Fruit fly (Drosophila melanogaster) S2 (cell line): ENCODE results near the gene CG1812.

Source experiments
- CG8478 ChIP-seq: fragments of >200 bp; optimal IDR thresholded peaks from 2 replicates; lab custom pipeline; 2018
- CTCF ChIP-seq, 2 experiments: fragments of >200 bp; optimal IDR thresholded peaks; 2 replicates each; lab custom pipeline; 2018

DNA sequence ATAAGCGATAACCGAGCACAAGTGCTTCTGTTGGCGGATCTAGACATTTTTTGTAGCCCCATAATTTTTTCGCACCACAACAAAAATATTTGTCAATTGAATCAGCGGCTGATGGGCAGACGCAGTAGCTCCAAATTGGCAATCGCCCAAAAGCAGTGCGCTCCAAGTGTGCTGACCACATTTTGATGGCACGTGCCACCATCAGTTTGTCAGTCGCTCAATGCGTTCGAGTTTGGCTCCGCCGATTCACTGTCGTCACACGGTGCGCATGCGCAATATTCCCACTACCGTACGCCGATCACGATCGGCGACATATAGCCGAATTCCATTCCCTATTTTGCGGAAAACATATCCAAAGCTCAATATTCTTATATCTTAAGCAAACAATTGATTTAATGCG lies 32.7 kb upstream of the CG1812 start:
- TF ChIP-seq CG8478 (no peak), CTCF (optimal IDR thresholded peaks at IDR 0.05; lab: Kevin White, UChicago) (no peak)
